Worm (Caenorhabditis elegans): Measurements from ENCODE around the gene K02D10.4.
A peak's percentile ranks its signal among the peaks of the same experiment; 100 is the strongest.

The K02D10.4 gene

DNA sequence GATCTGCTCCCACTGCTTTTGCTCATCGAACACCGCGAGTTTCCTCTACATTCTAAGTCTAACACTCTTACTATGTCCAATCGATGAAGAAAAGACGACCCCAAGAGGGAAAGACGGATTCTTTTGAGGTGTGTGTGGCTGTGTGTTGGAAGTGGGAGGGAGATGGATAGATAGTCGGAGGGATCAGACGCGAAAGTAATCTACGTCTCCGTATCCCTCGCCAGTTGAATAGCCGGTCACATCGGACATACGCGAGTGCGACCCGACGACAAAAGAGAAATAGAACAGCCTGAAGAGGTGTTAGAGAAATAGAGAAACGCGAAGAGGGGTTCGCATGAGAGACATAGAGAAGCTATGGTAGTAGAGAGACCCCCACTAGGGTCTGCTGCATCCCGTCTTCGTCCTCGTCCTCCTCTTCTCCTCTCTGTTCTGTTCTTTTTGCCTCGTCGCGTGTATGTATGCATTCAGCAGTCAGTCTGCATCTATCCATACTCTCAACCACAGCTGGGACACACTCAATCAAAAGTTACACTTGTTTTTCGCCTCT lies 15.9 kb upstream of the K02D10.4 start (continued):
- TF ChIP-seq hlh-17 (GFP tag; optimal IDR thresholded peaks at IDR 0.05; ENCODE audit: borderline replicate concordance): no peak
- peak; percentile 97 for TF ChIP-seq swsn-7 (tag; optimal IDR thresholded peaks at IDR 0.05)
- peak; percentile 98 for TF ChIP-seq unc-86 (tag; optimal IDR thresholded peaks at IDR 0.05)
- TF ChIP-seq nhr-47 (tag; optimal IDR thresholded peaks at IDR 0.05): peak; percentile 97
- TF ChIP-seq grh-1 (GFP tag; IDR thresholded peaks at IDR 0.05): peak; percentile 94
- TF ChIP-seq fkh-8 (tag; optimal IDR thresholded peaks at IDR 0.05): peak; percentile 97
- TF ChIP-seq unc-62 (GFP tag; optimal IDR thresholded peaks at IDR 0.05): peak; percentile 57
- TF ChIP-seq lsy-2 (tag; optimal IDR thresholded peaks at IDR 0.05): peak; percentile 93 to 95
- TF ChIP-seq lin-14 (GFP tag; optimal IDR thresholded peaks at IDR 0.05): peak; percentile 100
- no peak for TF ChIP-seq sptf-1 (tag; optimal IDR thresholded peaks at IDR 0.05)
- TF ChIP-seq pag-3 (tag; optimal IDR thresholded peaks at IDR 0.05; ENCODE audit: borderline replicate concordance, insufficient read depth): peak; percentile 12

DNA sequence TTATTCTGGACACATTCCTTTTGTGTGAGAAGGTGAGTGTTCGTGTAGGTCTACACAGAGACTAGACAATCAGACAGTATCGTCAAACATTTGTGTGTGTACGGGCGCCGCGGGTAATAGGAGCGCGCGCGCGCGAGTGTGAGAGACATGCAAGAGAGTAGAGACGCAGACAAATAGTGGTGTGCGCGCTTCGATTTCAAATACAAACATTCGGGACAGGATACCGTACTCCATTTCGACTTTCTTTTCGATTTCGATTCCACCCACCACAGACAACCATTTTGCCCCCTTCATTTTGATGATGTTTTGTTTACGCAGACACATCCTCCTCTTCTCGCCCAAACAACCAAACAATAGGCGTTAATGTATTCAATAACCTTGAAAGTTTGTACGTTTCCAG lies 15.0 kb upstream of the K02D10.4 start:
- TF ChIP-seq dpl-1 (GFP tag; optimal IDR thresholded peaks at IDR 0.05): peak; percentile 52 to 63 (median 61)
- TF ChIP-seq fkh-10 (GFP tag; optimal IDR thresholded peaks at IDR 0.05): no peak
- TF ChIP-seq ztf-4 (tag; optimal IDR thresholded peaks at IDR 0.05): peak; percentile 31
- no peak for TF ChIP-seq vab-15 (tag; optimal IDR thresholded peaks at IDR 0.05)
- TF ChIP-seq unc-30 (tag; optimal IDR thresholded peaks at IDR 0.05): no peak
- TF ChIP-seq nhr-90 (tag; optimal IDR thresholded peaks at IDR 0.05; ENCODE audit: poor library complexity): peak; percentile 69
- TF ChIP-seq blmp-1 (tag; optimal IDR thresholded peaks at IDR 0.05): peak; percentile 96
- peak; percentile 38 for TF ChIP-seq fos-1 (tag; optimal IDR thresholded peaks at IDR 0.05)
- TF ChIP-seq hlh-17 (GFP tag; optimal IDR thresholded peaks at IDR 0.05; ENCODE audit: borderline replicate concordance): no peak
- no peak for TF ChIP-seq nhr-84 (tag; optimal IDR thresholded peaks at IDR 0.05)
- TF ChIP-seq nhr-71 (tag; optimal IDR thresholded peaks at IDR 0.05): peak; percentile 81
- TF ChIP-seq nhr-85 (tag): peak; percentile 95
- TF ChIP-seq snu-23 (GFP tag; optimal IDR thresholded peaks at IDR 0.05): peak; percentile 81
- TF ChIP-seq lin-13 (GFP tag; optimal IDR thresholded peaks at IDR 0.05): peak; percentile 57
- TF ChIP-seq nhr-237 (tag; optimal IDR thresholded peaks at IDR 0.05): peak; percentile 68
- TF ChIP-seq elt-3 (tag; optimal IDR thresholded peaks at IDR 0.05): peak in 3 of 6 experiments; percentile 58 to 87 (median 72)
- TF ChIP-seq unc-86 (tag; optimal IDR thresholded peaks at IDR 0.05): no peak
- TF ChIP-seq pqm-1 (tag; optimal IDR thresholded peaks at IDR 0.05): no peak
- no peak for TF ChIP-seq nhr-28 (tag; optimal IDR thresholded peaks at IDR 0.05)
- TF ChIP-seq zag-1 (tag; optimal IDR thresholded peaks at IDR 0.05): no peak
- TF ChIP-seq tlp-1 (tag; optimal IDR thresholded peaks at IDR 0.05): no peak
- peak; percentile 73 for TF ChIP-seq grh-1 (GFP tag; IDR thresholded peaks at IDR 0.05)
- no peak for TF ChIP-seq ama-1 (optimal IDR thresholded peaks at IDR 0.05)
- no peak for TF ChIP-seq nhr-12 (tag; optimal IDR thresholded peaks at IDR 0.05)
- no peak for TF ChIP-seq aly-2 (tag; optimal IDR thresholded peaks at IDR 0.05)
- TF ChIP-seq efl-1 (optimal IDR thresholded peaks at IDR 0.05): peak; percentile 51 to 64
- peak in 1 of 2 experiments; percentile 3 for TF ChIP-seq efl-1 (GFP tag; optimal IDR thresholded peaks at IDR 0.05 in 1 of 2)
- TF ChIP-seq aha-1 (tag; optimal IDR thresholded peaks at IDR 0.05): no peak
- peak; percentile 87 for TF ChIP-seq nhr-20 (tag; optimal IDR thresholded peaks at IDR 0.05)
- no peak for TF ChIP-seq fkh-4 (tag; optimal IDR thresholded peaks at IDR 0.05; ENCODE audit: borderline replicate concordance)
- TF ChIP-seq unc-62 (GFP tag; optimal IDR thresholded peaks at IDR 0.05): no peak
- TF ChIP-seq ceh-63 (GFP tag; optimal IDR thresholded peaks at IDR 0.05): no peak
- TF ChIP-seq irx-1 (tag; optimal IDR thresholded peaks at IDR 0.05): peak; percentile 49
- peak; percentile 12 for TF ChIP-seq sup-37 (GFP tag; optimal IDR thresholded peaks at IDR 0.05)
- peak; percentile 84 for TF ChIP-seq skn-1 (tag; optimal IDR thresholded peaks at IDR 0.05)
- peak; percentile 63 to 88 for TF ChIP-seq lsy-2 (tag; optimal IDR thresholded peaks at IDR 0.05)
- TF ChIP-seq nhr-11 (tag; optimal IDR thresholded peaks at IDR 0.05): no peak
- no peak for TF ChIP-seq nhr-76 (tag; optimal IDR thresholded peaks at IDR 0.05)
- TF ChIP-seq nhr-19 (GFP tag; conservative IDR thresholded peaks at IDR 0.05): peak; percentile 74
- peak; percentile 69 for TF ChIP-seq jun-1 (tag; optimal IDR thresholded peaks at IDR 0.05)
- peak; percentile 81 for TF ChIP-seq nhr-77 (tag; optimal IDR thresholded peaks at IDR 0.05)
- TF ChIP-seq dsc-1 (tag; optimal IDR thresholded peaks at IDR 0.05): no peak
- TF ChIP-seq egl-27 (tag; optimal IDR thresholded peaks at IDR 0.05): peak; percentile 30 to 56
- peak; percentile 67 for TF ChIP-seq tbx-2 (tag; optimal IDR thresholded peaks at IDR 0.05)
- peak; percentile 62 to 78 for TF ChIP-seq lin-35 (GFP tag; optimal IDR thresholded peaks at IDR 0.05)
